Worm (Caenorhabditis elegans) whole organism, late embryonic: ENCODE measurements around the gene lido-4.

Source experiments
- K09A11.1 ChIP-seq: sonication (generic microtip); optimal IDR thresholded peaks from 2 replicates; lab custom pipeline; 2017; ENCODE audit warnings: antibody characterized with exemption, mild to moderate bottlenecking, missing genetic modification characterization, missing compliant biosample characterization; ENCODE audit not compliant: insufficient read depth
- ahr-1 ChIP-seq: sonication (generic microtip); optimal IDR thresholded peaks from 2 replicates; lab custom pipeline; 2016; ENCODE audit warnings: missing genetic modification characterization, missing compliant biosample characterization
- ama-1 ChIP-seq: fragments of 150-350 bp; optimal IDR thresholded peaks from 2 replicates; lab custom pipeline; 2014
- ceh-18 ChIP-seq: sonication (generic microtip); optimal IDR thresholded peaks from 2 replicates; lab custom pipeline; 2016; ENCODE audit warnings: missing genetic modification characterization, missing compliant biosample characterization
- ceh-2 ChIP-seq: sonication (generic microtip); optimal IDR thresholded peaks from 2 replicates; lab custom pipeline; 2016; ENCODE audit warnings: missing genotype, missing genetic modification characterization, missing compliant biosample characterization
- ceh-22 ChIP-seq: sonication (generic microtip); optimal IDR thresholded peaks from 2 replicates; lab custom pipeline; 2017; ENCODE audit warnings: missing biosample characterization, missing genetic modification characterization
- ceh-24 ChIP-seq: sonication (generic microtip); optimal IDR thresholded peaks from 2 replicates; lab custom pipeline; 2016; ENCODE audit warnings: mild to moderate bottlenecking, missing genetic modification characterization, missing compliant biosample characterization
- ceh-30 ChIP-seq: fragments of 150-350 bp; optimal IDR thresholded peaks from 2 replicates; lab custom pipeline; 2014; ENCODE audit warnings: missing biosample characterization, missing genetic modification characterization
- elt-2 ChIP-seq: sonication (generic microtip); optimal IDR thresholded peaks from 2 replicates; lab custom pipeline; 2016; ENCODE audit warnings: missing genetic modification reagents, missing genetic modification characterization, missing compliant biosample characterization
- ets-4 ChIP-seq: sonication (generic microtip); optimal IDR thresholded peaks from 2 replicates; lab custom pipeline; 2016; ENCODE audit warnings: missing genetic modification characterization, missing compliant biosample characterization
- eyg-1 ChIP-seq: sonication (generic microtip); optimal IDR thresholded peaks from 2 replicates; lab custom pipeline; 2016; ENCODE audit warnings: missing genotype, missing genetic modification characterization, missing compliant biosample characterization
- fkh-6 ChIP-seq: sonication (generic microtip); optimal IDR thresholded peaks from 2 replicates; lab custom pipeline; 2016; ENCODE audit warnings: missing genetic modification characterization, missing compliant biosample characterization
- gmeb-2 ChIP-seq: sonication (generic microtip); optimal IDR thresholded peaks from 2 replicates; lab custom pipeline; 2016; ENCODE audit warnings: missing genetic modification characterization, inconsistent platforms, missing compliant biosample characterization
- hlh-13 ChIP-seq: fragments of 200-800 bp; sonication (Bioruptor generic); optimal IDR thresholded peaks from 2 replicates; lab custom pipeline; 2018; ENCODE audit warnings: mild to moderate bottlenecking, missing genetic modification characterization, missing compliant biosample characterization
- hlh-30 ChIP-seq: sonication (generic microtip); optimal IDR thresholded peaks from 2 replicates; lab custom pipeline; 2017; ENCODE audit warnings: antibody characterized with exemption, missing genetic modification characterization, missing compliant biosample characterization; ENCODE audit not compliant: insufficient read depth
- hlh-8 ChIP-seq: sonication (generic microtip); optimal IDR thresholded peaks from 2 replicates; lab custom pipeline; 2016; ENCODE audit warnings: missing genotype, missing genetic modification characterization, missing compliant biosample characterization
- madf-2 ChIP-seq: sonication (generic microtip); optimal IDR thresholded peaks from 2 replicates; lab custom pipeline; 2017; ENCODE audit warnings: missing genetic modification characterization, missing compliant biosample characterization
- nhr-232 ChIP-seq: sonication (generic microtip); optimal IDR thresholded peaks from 2 replicates; lab custom pipeline; 2016; ENCODE audit warnings: missing genetic modification characterization, missing compliant biosample characterization
- odd-2 ChIP-seq: sonication (generic microtip); optimal IDR thresholded peaks from 2 replicates; lab custom pipeline; 2017; ENCODE audit warnings: antibody characterized with exemption, mild to moderate bottlenecking, missing genetic modification characterization, missing compliant biosample characterization
- pag-3 ChIP-seq: sonication (generic microtip); optimal IDR thresholded peaks from 2 replicates; lab custom pipeline; 2016; ENCODE audit warnings: missing compliant biosample characterization, missing genetic modification characterization, borderline replicate concordance
- pat-9 ChIP-seq: fragments of 200-800 bp; sonication (Bioruptor generic); optimal IDR thresholded peaks from 2 replicates; lab custom pipeline; 2018; ENCODE audit warnings: mild to moderate bottlenecking, missing genetic modification characterization, moderate library complexity, missing compliant biosample characterization
- pax-1 ChIP-seq: fragments of 150-350 bp; optimal IDR thresholded peaks from 2 replicates; lab custom pipeline; 2014; ENCODE audit warnings: missing biosample characterization, missing genetic modification characterization
- pros-1 ChIP-seq: fragments of 150-350 bp; optimal IDR thresholded peaks from 2 replicates; lab custom pipeline; 2014; ENCODE audit warnings: missing biosample characterization, missing genetic modification reagents, missing genetic modification characterization
- ref-2 ChIP-seq: sonication (generic microtip); optimal IDR thresholded peaks from 2 replicates; lab custom pipeline; 2016; ENCODE audit warnings: missing genetic modification characterization, missing compliant biosample characterization
- sox-2 ChIP-seq: fragments of 200-800 bp; sonication (Bioruptor generic); IDR thresholded peaks from 2 replicates; pipeline ENCODE4 v1.3.6; 2022; ENCODE audit warnings: missing genetic modification reagents, missing genetic modification characterization, missing compliant biosample characterization
- tbx-7 ChIP-seq: sonication (generic microtip); optimal IDR thresholded peaks from 2 replicates; lab custom pipeline; 2016; ENCODE audit warnings: missing genotype, missing genetic modification characterization, missing compliant biosample characterization
- ttx-3 ChIP-seq: sonication (generic microtip); optimal IDR thresholded peaks from 2 replicates; lab custom pipeline; 2016; ENCODE audit warnings: missing genetic modification reagents, missing genetic modification characterization, missing compliant biosample characterization
- unc-3 ChIP-seq, 2 experiments: fragments of 200-800 bp in 1 of 2; sonication (Bioruptor generic) in 1 of 2; sonication (generic microtip) in 1 of 2; conservative IDR thresholded peaks in 1 of 2; optimal IDR thresholded peaks in 1 of 2; 2 replicates each; pipeline versions ENCODE4 v1.3.6 to Lab custom; 2016 to 2022; ENCODE audit warnings: missing compliant biosample characterization in 2 of 2, missing genetic modification characterization in 2 of 2, missing genetic modification reagents in 1 of 2
- unc-55 ChIP-seq: sonication (generic microtip); optimal IDR thresholded peaks from 2 replicates; lab custom pipeline; 2017; ENCODE audit warnings: missing biosample characterization, missing genetic modification reagents, missing genetic modification characterization
- ztf-16 ChIP-seq: sonication (generic microtip); optimal IDR thresholded peaks from 2 replicates; lab custom pipeline; 2017; ENCODE audit warnings: missing genetic modification characterization, missing compliant biosample characterization

Gene lido-4

ce11 chrX:17146545-17146944 lies 39.0 kb upstream of the lido-4 start:
- TF ChIP-seq ceh-24 (tag; lab: Kevin White, UChicago): no peak
- TF ChIP-seq elt-2 (tag; lab: Kevin White, UChicago): peak; percentile 26

- no peak for TF ChIP-seq fkh-6
- TF ChIP-seq ceh-30 (tag; lab: Kevin White, UChicago): no peak
- no peak for TF ChIP-seq hlh-30
- no peak for TF ChIP-seq ref-2 (tag; lab: Kevin White, UChicago)
- TF ChIP-seq elt-2 (tag; lab: Kevin White, UChicago): no peak
- no peak for TF ChIP-seq ceh-22 (tag; lab: Kevin White, UChicago)
- no peak for TF ChIP-seq ceh-24 (tag; lab: Kevin White, UChicago)
- TF ChIP-seq pros-1 (tag; lab: Kevin White, UChicago): no peak
Observed at ce11 chrX:17140447-17140846, 32.9 kb upstream of the lido-4 start.

- TF ChIP-seq elt-2 (tag; lab: Kevin White, UChicago) (peak; percentile 77), tbx-7 (tag; lab: Kevin White, UChicago) (no peak)
Observed at ce11 chrX:17139204-17139780, 31.7 kb upstream of the lido-4 start.

- TF ChIP-seq unc-55 (GFP tag; lab: Kevin White, UChicago): peak; percentile 49
- TF ChIP-seq unc-3 (GFP tag; conservative IDR thresholded peaks at IDR 0.05; lab: Robert Waterston, UW): no peak
- no peak for TF ChIP-seq unc-3 (tag; optimal IDR thresholded peaks at IDR 0.05; lab: Kevin White, UChicago)
Observed at ce11 chrX:17138060-17138557, 30.5 kb upstream of the lido-4 start, which contains the start of gene cnp-3. Gene cnp-3 (minus strand): TSS chrX:17138110.

- TF ChIP-seq fkh-6 (no peak), pax-1 (tag; lab: Kevin White, UChicago) (no peak), nhr-232 (tag; lab: Kevin White, UChicago) (no peak), K09A11.1 (tag; lab: Kevin White, UChicago) (no peak), ztf-16 (tag; lab: Kevin White, UChicago) (no peak), eyg-1 (tag; lab: Kevin White, UChicago) (no peak)
- TF ChIP-seq, all 69 proteins: peak for 0
Observed at ce11 chrX:17135704-17136103, 28.1 kb upstream of the lido-4 start.

- TF ChIP-seq ama-1 (lab: Kevin White, UChicago) (no peak), gmeb-2 (tag; lab: Kevin White, UChicago) (no peak), ceh-18 (tag; lab: Kevin White, UChicago) (no peak), pag-3 (tag; lab: Kevin White, UChicago) (no peak), K09A11.1 (tag; lab: Kevin White, UChicago) (no peak), fkh-6 (no peak), tbx-7 (tag; lab: Kevin White, UChicago) (no peak), nhr-232 (tag; lab: Kevin White, UChicago) (no peak), odd-2 (tag; lab: Kevin White, UChicago) (no peak), ceh-2 (tag; lab: Kevin White, UChicago) (no peak), ceh-30 (tag; lab: Kevin White, UChicago) (no peak), ets-4 (tag; lab: Kevin White, UChicago) (no peak), madf-2 (tag; lab: Kevin White, UChicago) (no peak), hlh-8 (no peak), sox-2 (no peak), ttx-3 (tag; lab: Kevin White, UChicago) (no peak), hlh-13 (no peak), pat-9 (tag; lab: Kevin White, UChicago) (no peak), ahr-1 (tag; lab: Kevin White, UChicago) (no peak)
- TF ChIP-seq, all 69 proteins: peak for 0
Observed at ce11 chrX:17134427-17134826, 26.9 kb upstream of the lido-4 start, which contains the start of gene K09E3.7. Gene K09E3.7 (minus strand): TSS chrX:17134527.
